Fruit fly (Drosophila melanogaster): Measurements from ENCODE around the gene Arts.

Gene Arts

dm6 chr3L:16571014-16571738 lies 31.5 kb upstream of the Arts start (continued):
- peak; percentile 45 for TF ChIP-seq CG18476 (GFP tag; optimal IDR thresholded peaks at IDR 0.05)
- TF ChIP-seq Bgb (GFP tag; IDR thresholded peaks at IDR 0.05; ENCODE audit: partially characterized antibody) = no peak
- TF ChIP-seq z (GFP tag; IDR thresholded peaks at IDR 0.05) = peak; percentile 73
- no peak for TF ChIP-seq Eip74EF (GFP tag; optimal IDR thresholded peaks at IDR 0.05)
- TF ChIP-seq CG2712 (tag; optimal IDR thresholded peaks at IDR 0.05) = peak; percentile 61
- peak; percentile 77 for TF ChIP-seq al (GFP tag; IDR thresholded peaks at IDR 0.05)
- peak; percentile 29; the same call in 1 of the 2 replicates for TF ChIP-seq gsb (GFP tag; IDR thresholded peaks at IDR 0.05)
- TF ChIP-seq dan (GFP tag; IDR thresholded peaks at IDR 0.05) = no peak
- no peak for TF ChIP-seq croc (GFP tag; conservative IDR thresholded peaks at IDR 0.05)
- TF ChIP-seq tx (GFP tag; optimal IDR thresholded peaks at IDR 0.05) = peak; percentile 16
- TF ChIP-seq NfI (GFP tag; optimal IDR thresholded peaks at IDR 0.05) = peak; percentile 42
- peak; percentile 46; the same call in 1 of the 2 replicates for TF ChIP-seq CG4730 (GFP tag; IDR thresholded peaks at IDR 0.05)
- peak; percentile 53 for TF ChIP-seq CG12659 (GFP tag; optimal IDR thresholded peaks at IDR 0.05)
- TF ChIP-seq Dref (GFP tag; IDR thresholded peaks at IDR 0.05) = no peak
- peak; percentile 25 for TF ChIP-seq vfl (GFP tag; optimal IDR thresholded peaks at IDR 0.05)
- no peak for TF ChIP-seq CG10321 (GFP tag; IDR thresholded peaks at IDR 0.05)
- TF ChIP-seq CG7928 (GFP tag; optimal IDR thresholded peaks at IDR 0.05) = no peak
- TF ChIP-seq CG2889 (GFP tag; IDR thresholded peaks at IDR 0.05) = peak; percentile 62
- no peak for TF ChIP-seq CG4328 (GFP tag; optimal IDR thresholded peaks at IDR 0.05)
- TF ChIP-seq HLH3B (GFP tag; IDR thresholded peaks at IDR 0.05) = 0 out of 2 replicates have a peak, but pooled peaks have one; percentile 13
- TF ChIP-seq gt (GFP tag; IDR thresholded peaks at IDR 0.05) = no peak
- no peak for TF ChIP-seq Sox102F (GFP tag; optimal IDR thresholded peaks at IDR 0.05)
- TF ChIP-seq CG43689 (GFP tag; IDR thresholded peaks at IDR 0.05) = 0 out of 2 replicates have a peak, but pooled peaks have one; percentile 7
- TF ChIP-seq CG8478 (optimal IDR thresholded peaks at IDR 0.05) = no peak
- TF ChIP-seq CG6272 (GFP tag; IDR thresholded peaks at IDR 0.05) = no peak
- TF ChIP-seq usp (GFP tag; optimal IDR thresholded peaks at IDR 0.05) = no peak
- TF ChIP-seq pan (optimal IDR thresholded peaks at IDR 0.05) = no peak
- peak in 1 of 2 experiments; percentile 71 for TF ChIP-seq pan (GFP tag; optimal IDR thresholded peaks at IDR 0.05 in 1 of 2, IDR thresholded peaks at IDR 0.05 in 1 of 2)
- TF ChIP-seq odd (GFP tag; optimal IDR thresholded peaks at IDR 0.05) = no peak
- TF ChIP-seq ara (GFP tag; IDR thresholded peaks at IDR 0.05) = peak; percentile 48
- TF ChIP-seq tna (GFP tag; IDR thresholded peaks at IDR 0.05; ENCODE audit: partially characterized antibody) = no peak
- TF ChIP-seq CG8388 (GFP tag; optimal IDR thresholded peaks at IDR 0.05) = peak; percentile 33
- no peak for TF ChIP-seq jumu (GFP tag; optimal IDR thresholded peaks at IDR 0.05)
- TF ChIP-seq kni (GFP tag; optimal IDR thresholded peaks at IDR 0.05) = no peak
- TF ChIP-seq Sox100B (GFP tag; optimal IDR thresholded peaks at IDR 0.05) = peak; percentile 38
- TF ChIP-seq CG11504 (tag; optimal IDR thresholded peaks at IDR 0.05) = peak; percentile 64
- no peak for TF ChIP-seq CG3065 (GFP tag; optimal IDR thresholded peaks at IDR 0.05)
- peak; percentile 35 for TF ChIP-seq CG4424 (GFP tag; optimal IDR thresholded peaks at IDR 0.05)
- no peak for TF ChIP-seq CG42726 (GFP tag; IDR thresholded peaks at IDR 0.05; ENCODE audit: partially characterized antibody)
- TF ChIP-seq CG32767 (GFP tag; IDR thresholded peaks at IDR 0.05) = 0 out of 2 replicates have a peak, but pooled peaks have one; percentile 33
- TF ChIP-seq CG9932 (GFP tag; IDR thresholded peaks at IDR 0.05) = peak; percentile 57
- no peak for TF ChIP-seq CG30020 (tag; optimal IDR thresholded peaks at IDR 0.05)
- TF ChIP-seq aop (GFP tag; IDR thresholded peaks at IDR 0.05) = no peak
- no peak for TF ChIP-seq CG2875 (GFP tag; optimal IDR thresholded peaks at IDR 0.05)
- peak; percentile 30; the same call in 1 of the 2 replicates for TF ChIP-seq CG31441 (GFP tag; IDR thresholded peaks at IDR 0.05)
- TF ChIP-seq dm (GFP tag; optimal IDR thresholded peaks at IDR 0.05) = no peak
- TF ChIP-seq CG7372 (GFP tag; IDR thresholded peaks at IDR 0.05) = peak; percentile 56; the same call in 1 of the 2 replicates
- peak; percentile 26 for TF ChIP-seq crc (GFP tag; optimal IDR thresholded peaks at IDR 0.05)
- peak; percentile 82; the same call in 2 of the 3 replicates for TF ChIP-seq dysf (GFP tag; IDR thresholded peaks at IDR 0.05)
- peak; percentile 30; the same call in 1 of the 2 replicates for TF ChIP-seq CG4404 (GFP tag; IDR thresholded peaks at IDR 0.05)

All from whole organism, embryonic.